Worm (Caenorhabditis elegans) whole organism, L2 larva: ENCODE data around the gene luc-7L3.

Source experiments
- C34F6.9 ChIP-seq: fragments of 150-350 bp; optimal IDR thresholded peaks from 2 replicates; lab custom pipeline; 2014; ENCODE audit warnings: missing biosample characterization, missing genetic modification characterization
- blmp-1 ChIP-seq: sonication (generic microtip); optimal IDR thresholded peaks from 2 replicates; lab custom pipeline; 2017; ENCODE audit warnings: missing genetic modification characterization, mild to moderate bottlenecking, missing compliant biosample characterization, antibody characterized with exemption, moderate library complexity; ENCODE audit not compliant: insufficient read depth
- nhr-237 ChIP-seq: fragments of 150-350 bp; optimal IDR thresholded peaks from 2 replicates; lab custom pipeline; 2014; ENCODE audit warnings: missing biosample characterization, missing genetic modification characterization
- nhr-25 ChIP-seq: fragments of 150-350 bp; sonication (generic microtip); optimal IDR thresholded peaks from 3 replicates; lab custom pipeline; 2014; ENCODE audit warnings: missing biosample characterization, missing genetic modification characterization
- nhr-6 ChIP-seq: fragments of 150-350 bp; optimal IDR thresholded peaks from 2 replicates; lab custom pipeline; 2014; ENCODE audit warnings: missing biosample characterization, missing genetic modification characterization
- nhr-77 ChIP-seq: fragments of 150-350 bp; optimal IDR thresholded peaks from 2 replicates; lab custom pipeline; 2014; ENCODE audit warnings: missing biosample characterization, missing genetic modification characterization
- sma-9 ChIP-seq, 2 experiments: fragments of 150-350 bp in 1 of 2; sonication (generic microtip) in 1 of 2; optimal IDR thresholded peaks; 2 replicates each; lab custom pipeline; 2014 to 2016; ENCODE audit warnings: missing genetic modification characterization in 2 of 2, mild to moderate bottlenecking in 1 of 2, missing biosample characterization in 1 of 2, missing compliant biosample characterization in 1 of 2, missing genetic modification reagents in 1 of 2, moderate library complexity in 1 of 2
- snpc-4 ChIP-seq: fragments of 150-350 bp; optimal IDR thresholded peaks from 2 replicates; lab custom pipeline; 2014; ENCODE audit warnings: missing biosample characterization, missing genetic modification characterization

- no peak for TF ChIP-seq sma-9 (GFP tag; optimal IDR thresholded peaks at IDR 0.05; lab: Kevin White, UChicago)
- no peak for TF ChIP-seq sma-9 (tag; optimal IDR thresholded peaks at IDR 0.05; lab: Kevin White, UChicago)
- TF ChIP-seq nhr-237 (tag; lab: Kevin White, UChicago): no peak
- no peak for TF ChIP-seq blmp-1 (tag; lab: Kevin White, UChicago)
- no peak for TF ChIP-seq C34F6.9
- no peak for TF ChIP-seq snpc-4 (tag; lab: Kevin White, UChicago)
- TF ChIP-seq nhr-6 (tag; lab: Kevin White, UChicago): no peak
- no peak for TF ChIP-seq nhr-77 (tag; lab: Kevin White, UChicago)
- TF ChIP-seq nhr-25 (tag; lab: Kevin White, UChicago): no peak
Measured at ce11 chrII:47280-47679, 50.5 kb downstream of the luc-7L3 start, which contains the start of gene C23H3.5.
